Worm (Caenorhabditis elegans) whole organism, midembryonic: ENCODE data around the gene dlat-1.

Source experiments
- T22C8.4 ChIP-seq: fragments of 200-800 bp; sonication (Bioruptor generic); IDR thresholded peaks from 2 replicates; pipeline ENCODE4 v1.3.6; 2022; ENCODE audit warnings: missing genetic modification characterization, missing compliant biosample characterization
- cog-1 ChIP-seq: sonication (generic microtip); optimal IDR thresholded peaks from 2 replicates; lab custom pipeline; 2016; ENCODE audit warnings: missing genetic modification characterization, missing compliant biosample characterization
- flt-1 ChIP-seq: fragments of 200-800 bp; sonication (Bioruptor generic); IDR thresholded peaks from 2 replicates; pipeline ENCODE4 v1.3.6; 2022; ENCODE audit warnings: missing genetic modification characterization, missing compliant biosample characterization
- klf-2 ChIP-seq: fragments of 200-800 bp; sonication (Bioruptor generic); conservative IDR thresholded peaks from 2 replicates; pipeline ENCODE4 v1.3.6; 2022; ENCODE audit warnings: missing genetic modification reagents, missing genetic modification characterization, missing compliant biosample characterization
- med-1 ChIP-seq: sonication (generic microtip); optimal IDR thresholded peaks from 2 replicates; lab custom pipeline; 2017; ENCODE audit warnings: missing genetic modification characterization, mild to moderate bottlenecking, missing compliant biosample characterization, antibody characterized with exemption, missing genetic modification reagents; ENCODE audit not compliant: insufficient read depth
- ref-1 ChIP-seq: fragments of 200-800 bp; sonication (Bioruptor generic); conservative IDR thresholded peaks from 2 replicates; pipeline ENCODE4 v1.3.6; 2022; ENCODE audit warnings: missing genetic modification reagents, missing genetic modification characterization, missing compliant biosample characterization
- tab-1 ChIP-seq: fragments of 200-800 bp; sonication (Bioruptor generic); IDR thresholded peaks from 2 replicates; pipeline ENCODE4 v1.3.6; 2022; ENCODE audit warnings: missing genetic modification characterization, missing compliant biosample characterization
- ztf-23 ChIP-seq: fragments of 200-800 bp; sonication (Bioruptor generic); IDR thresholded peaks from 2 replicates; pipeline ENCODE4 v1.3.6; 2022; ENCODE audit warnings: missing genetic modification reagents, missing genetic modification characterization, missing compliant biosample characterization
- ztf-29 ChIP-seq: fragments of 200-800 bp; sonication (Bioruptor generic); IDR thresholded peaks from 2 replicates; pipeline ENCODE4 v1.3.6; 2022; ENCODE audit warnings: missing genetic modification reagents, missing genetic modification characterization, missing compliant biosample characterization

Gene dlat-1

ce11 chrV:14447240-14447763 is at the start of gene dlat-1, which contains the start of gene fntb-1:
Gene dlat-1, minus strand, starts transcription at chrV:14447290.
Gene fntb-1, plus strand, starts transcription at chrV:14447651.
- TF ChIP-seq med-1 (GFP tag; lab: Kevin White, UChicago) (no peak), ztf-23 (GFP tag; lab: Robert Waterston, UW) (no peak), ztf-29 (no peak), tab-1 (GFP tag; lab: Robert Waterston, UW) (no peak), cog-1 (no peak), klf-2 (no peak), T22C8.4 (GFP tag; lab: Robert Waterston, UW) (no peak)

- TF ChIP-seq ref-1 (GFP tag; lab: Robert Waterston, UW) (no peak), T22C8.4 (GFP tag; lab: Robert Waterston, UW) (no peak), klf-2 (no peak), ztf-23 (GFP tag; lab: Robert Waterston, UW) (no peak)
Measured at ce11 chrV:14496446-14496845, 49.4 kb upstream of the dlat-1 start.

ce11 chrV:14495493-14495892 is 48.4 kb upstream of the dlat-1 start:
- TF ChIP-seq ztf-29 (no peak), cog-1 (no peak), flt-1 (GFP tag; lab: Robert Waterston, UW) (no peak), ztf-23 (GFP tag; lab: Robert Waterston, UW) (no peak), tab-1 (GFP tag; lab: Robert Waterston, UW) (no peak), klf-2 (no peak), med-1 (GFP tag; lab: Kevin White, UChicago) (no peak), ref-1 (GFP tag; lab: Robert Waterston, UW) (no peak)

ce11 chrV:14493665-14494064 is 46.6 kb upstream of the dlat-1 start:
- TF ChIP-seq T22C8.4 (GFP tag; lab: Robert Waterston, UW) (no peak), tab-1 (GFP tag; lab: Robert Waterston, UW) (no peak), flt-1 (GFP tag; lab: Robert Waterston, UW) (no peak), med-1 (GFP tag; lab: Kevin White, UChicago) (no peak), cog-1 (no peak)

- TF ChIP-seq klf-2 (no peak), cog-1 (no peak), tab-1 (GFP tag; lab: Robert Waterston, UW) (no peak), flt-1 (GFP tag; lab: Robert Waterston, UW) (no peak), T22C8.4 (GFP tag; lab: Robert Waterston, UW) (no peak), ztf-29 (no peak), med-1 (GFP tag; lab: Kevin White, UChicago) (no peak), ref-1 (GFP tag; lab: Robert Waterston, UW) (no peak), ztf-23 (GFP tag; lab: Robert Waterston, UW) (no peak)
Measured at ce11 chrV:14491097-14491496, 44.0 kb upstream of the dlat-1 start.

- TF ChIP-seq ref-1 (GFP tag; lab: Robert Waterston, UW) (no peak), tab-1 (GFP tag; lab: Robert Waterston, UW) (no peak), T22C8.4 (GFP tag; lab: Robert Waterston, UW) (no peak), cog-1 (no peak), flt-1 (GFP tag; lab: Robert Waterston, UW) (no peak), med-1 (GFP tag; lab: Kevin White, UChicago) (no peak), ztf-23 (GFP tag; lab: Robert Waterston, UW) (no peak), klf-2 (no peak), ztf-29 (no peak)
Measured at ce11 chrV:14484582-14484981, 37.5 kb upstream of the dlat-1 start, which contains the start of gene R02D5.4. Gene R02D5.4, minus strand, starts transcription at chrV:14484682.

- TF ChIP-seq tab-1 (GFP tag; lab: Robert Waterston, UW), result no peak
- no peak for TF ChIP-seq flt-1 (GFP tag; lab: Robert Waterston, UW)
- no peak for TF ChIP-seq cog-1
- TF ChIP-seq ref-1 (GFP tag; lab: Robert Waterston, UW), result no peak
- TF ChIP-seq T22C8.4 (GFP tag; lab: Robert Waterston, UW), result no peak
Measured at ce11 chrV:14482728-14483210, 35.7 kb upstream of the dlat-1 start, which contains the start of gene R02D5.3. Gene R02D5.3, plus strand, starts transcription at chrV:14483160.

ce11 chrV:14481987-14482386 is 34.9 kb upstream of the dlat-1 start, which contains the start of gene R02D5.10:
Gene R02D5.10, plus strand, starts transcription at chrV:14482287.
- TF ChIP-seq T22C8.4 (GFP tag; lab: Robert Waterston, UW), result no peak
- TF ChIP-seq klf-2, result no peak
- TF ChIP-seq ztf-29, result no peak
- no peak for TF ChIP-seq cog-1

ce11 chrV:14481401-14481800 is 34.3 kb upstream of the dlat-1 start, which contains the start of gene R02D5.7:
Gene R02D5.7, minus strand, starts transcription at chrV:14481501.
- no peak for TF ChIP-seq med-1 (GFP tag; lab: Kevin White, UChicago)
- no peak for TF ChIP-seq flt-1 (GFP tag; lab: Robert Waterston, UW)
- TF ChIP-seq cog-1, result no peak
- TF ChIP-seq klf-2, result no peak
- no peak for TF ChIP-seq tab-1 (GFP tag; lab: Robert Waterston, UW)
- TF ChIP-seq T22C8.4 (GFP tag; lab: Robert Waterston, UW), result no peak
- no peak for TF ChIP-seq ref-1 (GFP tag; lab: Robert Waterston, UW)
- no peak for TF ChIP-seq ztf-23 (GFP tag; lab: Robert Waterston, UW)
- TF ChIP-seq ztf-29, result no peak

- TF ChIP-seq tab-1 (GFP tag; lab: Robert Waterston, UW) (no peak), cog-1 (no peak), ztf-29 (no peak), flt-1 (GFP tag; lab: Robert Waterston, UW) (no peak)
Measured at ce11 chrV:14480533-14480932, 33.4 kb upstream of the dlat-1 start.
